Fruit fly (Drosophila melanogaster) whole organism, wandering third instar larva: ENCODE data around the gene mora.

ENCODE experiments used
- Sp1 ChIP-seq: fragments of 200-800 bp; sonication (Bioruptor generic); optimal IDR thresholded peaks from 3 replicates; lab custom pipeline; 2019; ENCODE audit warnings: missing biosample characterization, mild to moderate bottlenecking, missing genetic modification characterization, moderate library complexity
- Vsx2 ChIP-seq: fragments of 200-300, 225-300 bp; sonication (Bioruptor generic); optimal IDR thresholded peaks from 2 replicates; lab custom pipeline; 2018; ENCODE audit warnings: missing biosample characterization, missing genetic modification characterization; ENCODE audit not compliant: partially characterized antibody
- dsf ChIP-seq: sonication (Bioruptor generic); optimal IDR thresholded peaks from 2 replicates; lab custom pipeline; 2016; ENCODE audit warnings: missing biosample characterization, missing genetic modification characterization, borderline replicate concordance
- h ChIP-seq: fragments of 200-800 bp; sonication (Bioruptor generic); optimal IDR thresholded peaks from 3 replicates; lab custom pipeline; 2016; ENCODE audit warnings: missing biosample characterization, mild to moderate bottlenecking, missing genetic modification characterization
- pan ChIP-seq: fragments of >200 bp; optimal IDR thresholded peaks from 2 replicates; lab custom pipeline; 2017
- psq ChIP-seq: fragments of 200-800 bp; sonication (Bioruptor generic); optimal IDR thresholded peaks from 3 replicates; lab custom pipeline; 2017; ENCODE audit warnings: missing biosample characterization, mild to moderate bottlenecking, missing genetic modification characterization, moderate library complexity
- sage ChIP-seq: fragments of 200-800 bp; sonication (Bioruptor generic); optimal IDR thresholded peaks from 2 replicates; lab custom pipeline; 2016; ENCODE audit warnings: missing biosample characterization, mild to moderate bottlenecking, missing genetic modification characterization

DNA sequence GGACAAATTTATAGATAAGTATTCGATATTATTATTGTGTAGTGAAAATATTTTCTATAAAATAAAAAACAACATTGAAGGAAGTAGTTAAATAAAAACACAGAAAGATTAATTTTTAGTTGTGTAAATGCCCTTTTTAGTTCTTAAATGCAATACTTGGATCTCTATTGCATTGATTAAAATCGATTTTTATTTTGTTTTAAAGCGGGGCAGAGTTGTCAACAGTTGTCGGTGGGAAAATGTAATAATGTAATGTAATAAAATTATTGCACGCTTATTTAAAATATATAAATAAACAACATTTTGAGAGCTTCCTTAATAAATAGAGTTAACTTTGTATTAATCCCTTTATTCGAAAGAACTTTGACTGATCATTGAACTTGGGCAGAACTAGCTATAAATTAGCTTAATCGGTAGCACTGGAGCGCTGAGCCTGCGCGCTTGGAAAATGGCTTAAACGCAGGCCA lies 22.6 kb upstream of the mora start, which contains the start of gene Apc2:
- peak; percentile 51 for TF ChIP-seq dsf
- TF ChIP-seq pan (lab: Kevin White, UChicago): no peak
- no peak for TF ChIP-seq Vsx2 (GFP tag; lab: Kevin White, UChicago)
- TF ChIP-seq sage (GFP tag; lab: Kevin White, UChicago): no peak
- peak; percentile 58 for TF ChIP-seq h
- TF ChIP-seq Sp1 (GFP tag; lab: Kevin White, UChicago): peak; percentile 69
- peak; percentile 56 for TF ChIP-seq psq (GFP tag; lab: Kevin White, UChicago)
